Fruit fly (Drosophila melanogaster) whole organism, prepupa: ENCODE measurements around the gene CG15330.
A peak's percentile ranks its signal among the peaks of the same experiment; 100 is the strongest.

Experiments
- CG10631 ChIP-seq: fragments of 200-800 bp; sonication (Bioruptor generic); optimal IDR thresholded peaks from 2 replicates; lab custom pipeline; 2016; ENCODE audit warnings: missing biosample characterization, missing genetic modification characterization
- CG10669 ChIP-seq: fragments of 200-800 bp; sonication (Bioruptor generic); optimal IDR thresholded peaks from 3 replicates; lab custom pipeline; 2018; ENCODE audit warnings: missing biosample characterization, mild to moderate bottlenecking, missing genetic modification characterization, moderate library complexity
- CG11294 ChIP-seq: fragments of 200-800 bp; sonication (Bioruptor generic); IDR thresholded peaks from 2 replicates; pipeline ENCODE4 v1.3.6; 2022; ENCODE audit warnings: missing biosample characterization, missing genetic modification characterization
- CG11762 ChIP-seq: fragments of 200-800 bp; sonication (Bioruptor generic); optimal IDR thresholded peaks from 3 replicates; lab custom pipeline; 2016; ENCODE audit warnings: missing biosample characterization, missing genetic modification characterization; ENCODE audit not compliant: insufficient read depth
- CG11902 ChIP-seq: fragments of 200-800 bp; sonication (Bioruptor generic); optimal IDR thresholded peaks from 3 replicates; lab custom pipeline; 2016; ENCODE audit warnings: missing biosample characterization, missing genetic modification characterization
- CG1621 ChIP-seq: fragments of 200-800 bp; sonication (Bioruptor generic); optimal IDR thresholded peaks from 3 replicates; lab custom pipeline; 2018; ENCODE audit warnings: missing biosample characterization, mild to moderate bottlenecking, missing genetic modification characterization
- CG16779 ChIP-seq: fragments of 200-800 bp; sonication (Bioruptor generic); optimal IDR thresholded peaks from 3 replicates; lab custom pipeline; 2017; ENCODE audit warnings: missing biosample characterization, mild to moderate bottlenecking, missing genetic modification characterization
- CG31627 ChIP-seq: fragments of 200-800 bp; sonication (Bioruptor generic); optimal IDR thresholded peaks from 3 replicates; lab custom pipeline; 2016; ENCODE audit warnings: missing biosample characterization, missing genetic modification characterization
- CG34406 ChIP-seq: fragments of 200-800 bp; sonication (Bioruptor generic); optimal IDR thresholded peaks from 3 replicates; lab custom pipeline; 2016; ENCODE audit warnings: missing biosample characterization, missing genetic modification characterization
- CG3919 ChIP-seq: fragments of 200-800 bp; sonication (Bioruptor generic); optimal IDR thresholded peaks from 3 replicates; lab custom pipeline; 2016; ENCODE audit warnings: missing biosample characterization, missing genetic modification characterization
- CG4318 ChIP-seq: fragments of 200-800 bp; sonication (Bioruptor generic); optimal IDR thresholded peaks from 3 replicates; lab custom pipeline; 2017; ENCODE audit warnings: missing biosample characterization, mild to moderate bottlenecking, missing genetic modification characterization
- CG6163 ChIP-seq: fragments of 200-800 bp; sonication (Bioruptor generic); IDR thresholded peaks from 3 replicates; pipeline ENCODE4 v1.3.6; 2022; ENCODE audit warnings: missing biosample characterization, missing genetic modification characterization
- CG6792 ChIP-seq: fragments of 200-800 bp; sonication (Bioruptor generic); optimal IDR thresholded peaks from 3 replicates; lab custom pipeline; 2016; ENCODE audit warnings: missing biosample characterization, missing genetic modification characterization
- CG6808 ChIP-seq: fragments of 200-800 bp; sonication (Bioruptor generic); optimal IDR thresholded peaks from 3 replicates; lab custom pipeline; 2017; ENCODE audit warnings: missing biosample characterization, missing genetic modification characterization, mild to moderate bottlenecking, moderate library complexity, missing genetic modification reagents
- CG9139 ChIP-seq: fragments of 200-800 bp; sonication (Bioruptor generic); optimal IDR thresholded peaks from 3 replicates; lab custom pipeline; 2017; ENCODE audit warnings: missing biosample characterization, mild to moderate bottlenecking, missing genetic modification characterization
- Eip75B ChIP-seq: fragments of 200-800 bp; sonication (Bioruptor generic); optimal IDR thresholded peaks from 3 replicates; lab custom pipeline; 2016; ENCODE audit warnings: missing biosample characterization, missing genetic modification characterization
- Eip78C ChIP-seq: fragments of 200-800 bp; sonication (Bioruptor generic); peaks from one replicate; lab custom pipeline; 2016; ENCODE audit warnings: missing biosample characterization, missing genetic modification characterization
- Eip93F ChIP-seq: fragments of 200-800 bp; sonication (Bioruptor generic); optimal IDR thresholded peaks from 2 replicates; lab custom pipeline; 2016; ENCODE audit warnings: missing biosample characterization, mild to moderate bottlenecking, missing genetic modification characterization
- Ets21C ChIP-seq: fragments of 200-800 bp; sonication (Bioruptor generic); optimal IDR thresholded peaks from 3 replicates; lab custom pipeline; 2016; ENCODE audit warnings: missing biosample characterization, missing genetic modification characterization
- Ets96B ChIP-seq: fragments of 200-800 bp; optimal IDR thresholded peaks from 2 replicates; lab custom pipeline; 2019; ENCODE audit warnings: missing biosample characterization, mild to moderate bottlenecking, missing genetic modification characterization, moderate library complexity
- Gug ChIP-seq: fragments of 200-800 bp; sonication (Bioruptor generic); IDR thresholded peaks from 2 replicates; pipeline ENCODE4 v1.3.6; 2022; ENCODE audit warnings: missing biosample characterization, missing genetic modification characterization
- Hr39 ChIP-seq: fragments of 200-800 bp; sonication (Bioruptor generic); optimal IDR thresholded peaks from 2 replicates; lab custom pipeline; 2016; ENCODE audit warnings: missing biosample characterization, missing genetic modification characterization
- Met ChIP-seq: fragments of 200-800 bp; sonication (Bioruptor generic); optimal IDR thresholded peaks from 3 replicates; lab custom pipeline; 2016; ENCODE audit warnings: missing biosample characterization, missing genetic modification characterization
- OdsH ChIP-seq: fragments of 200-800 bp; sonication (Bioruptor generic); optimal IDR thresholded peaks from 3 replicates; lab custom pipeline; 2016; ENCODE audit warnings: missing biosample characterization, missing genetic modification characterization
- Smox ChIP-seq: fragments of 200-800 bp; sonication (Bioruptor generic); optimal IDR thresholded peaks from 3 replicates; lab custom pipeline; 2016; ENCODE audit warnings: missing biosample characterization, missing genetic modification characterization
- Sox14 ChIP-seq: fragments of 200-800 bp; sonication (Bioruptor generic); optimal IDR thresholded peaks from 3 replicates; lab custom pipeline; 2016; ENCODE audit warnings: missing biosample characterization, missing genetic modification characterization
- achi ChIP-seq: fragments of 200-800 bp; sonication (Bioruptor generic); optimal IDR thresholded peaks from 3 replicates; lab custom pipeline; 2016; ENCODE audit warnings: missing biosample characterization, missing genetic modification characterization
- acj6 ChIP-seq: fragments of 200-800 bp; sonication (Bioruptor generic); optimal IDR thresholded peaks from 3 replicates; lab custom pipeline; 2016; ENCODE audit warnings: missing biosample characterization, missing genetic modification characterization
- dac ChIP-seq: fragments of 200-800 bp; sonication (Bioruptor generic); optimal IDR thresholded peaks from 2 replicates; lab custom pipeline; 2017; ENCODE audit warnings: missing biosample characterization, mild to moderate bottlenecking, missing genetic modification characterization
- dsx ChIP-seq: fragments of 200-800 bp; optimal IDR thresholded peaks from 3 replicates; lab custom pipeline; 2019; ENCODE audit warnings: missing biosample characterization, mild to moderate bottlenecking, missing genetic modification characterization, moderate library complexity; ENCODE audit not compliant: poor library complexity, severe bottlenecking
- eg ChIP-seq: fragments of 200-800 bp; sonication (Bioruptor generic); IDR thresholded peaks from 3 replicates; pipeline ENCODE4 v1.3.6; 2022; ENCODE audit warnings: missing biosample characterization, missing genetic modification characterization
- esn ChIP-seq: fragments of 200-800 bp; sonication (Bioruptor generic); optimal IDR thresholded peaks from 2 replicates; lab custom pipeline; 2016; ENCODE audit warnings: missing biosample characterization, mild to moderate bottlenecking, missing genetic modification characterization, moderate library complexity
- fd85E ChIP-seq: fragments of 200-800 bp; sonication (Bioruptor generic); optimal IDR thresholded peaks from 3 replicates; lab custom pipeline; 2016; ENCODE audit warnings: missing biosample characterization, missing genetic modification characterization
- fkh ChIP-seq: fragments of 200-800 bp; sonication (Bioruptor generic); optimal IDR thresholded peaks from 3 replicates; lab custom pipeline; 2017; ENCODE audit warnings: missing biosample characterization, mild to moderate bottlenecking, missing genetic modification characterization, moderate library complexity
- pdm3 ChIP-seq: fragments of 200-800 bp; sonication (Bioruptor generic); optimal IDR thresholded peaks from 3 replicates; lab custom pipeline; 2016; ENCODE audit warnings: missing biosample characterization, missing genetic modification characterization
- salr ChIP-seq, 2 experiments: fragments of 200-800 bp; sonication (Bioruptor generic); optimal IDR thresholded peaks; 3 replicates each; lab custom pipeline; 2016 to 2018; ENCODE audit warnings: missing biosample characterization in 2 of 2, missing genetic modification characterization in 2 of 2, mild to moderate bottlenecking in 1 of 2
- ss ChIP-seq, 2 experiments: fragments of 200-800 bp; sonication (Bioruptor generic); optimal IDR thresholded peaks; 2 replicates in 1 of 2; 3 replicates in 1 of 2; lab custom pipeline; 2017 to 2018; ENCODE audit warnings: mild to moderate bottlenecking in 2 of 2, missing biosample characterization in 2 of 2, missing genetic modification characterization in 2 of 2, moderate library complexity in 1 of 2
- svp ChIP-seq: fragments of 200-800 bp; sonication (Bioruptor generic); peaks from one replicate; lab custom pipeline; 2016; ENCODE audit warnings: missing biosample characterization, missing genetic modification characterization
- topi ChIP-seq: fragments of 200-800 bp; sonication (Bioruptor generic); optimal IDR thresholded peaks from 3 replicates; lab custom pipeline; 2016; ENCODE audit warnings: missing biosample characterization, missing genetic modification characterization
- vri ChIP-seq: fragments of 200-800 bp; sonication (Bioruptor generic); optimal IDR thresholded peaks from 3 replicates; lab custom pipeline; 2016; ENCODE audit warnings: missing biosample characterization, mild to moderate bottlenecking, missing genetic modification characterization

CG15330 gene

dm6 chrX:7920081-7920688 lies 35.7 kb upstream of the CG15330 start, which contains the start of the genes hdm and Ykt6 (continued):
- TF ChIP-seq CG3919 (no peak), salr (GFP tag; optimal IDR thresholded peaks at IDR 0.05; lab: Kevin White, UChicago) (no peak), Eip75B (GFP tag; lab: Kevin White, UChicago) (no peak), fd85E (GFP tag; lab: Kevin White, UChicago) (no peak), pdm3 (GFP tag; lab: Kevin White, UChicago) (no peak), Eip78C (peak; percentile 82), ss (GFP tag; optimal IDR thresholded peaks at IDR 0.05; lab: Kevin White, UChicago) (no peak), esn (peak; percentile 80), CG11762 (GFP tag; lab: Kevin White, UChicago) (peak; percentile 35), Ets96B (peak; percentile 62), topi (GFP tag; lab: Kevin White, UChicago) (peak; percentile 78), CG1621 (tag; lab: Kevin White, UChicago) (peak; percentile 57), Eip93F (GFP tag; lab: Kevin White, UChicago) (no peak), CG10631 (GFP tag; lab: Kevin White, UChicago) (peak; percentile 81), CG4318 (GFP tag; lab: Kevin White, UChicago) (no peak), eg (GFP tag; lab: Robert Waterston, UW) (no peak; the same call in 2 of the 3 replicates), CG6792 (peak; percentile 63), CG6163 (no peak; the same call in 1 of the 3 replicates), achi (GFP tag; lab: Kevin White, UChicago) (peak; percentile 74), CG9139 (GFP tag; lab: Kevin White, UChicago) (no peak), fkh (peak; percentile 77), Met (GFP tag; lab: Kevin White, UChicago) (no peak), dac (GFP tag; lab: Kevin White, UChicago) (no peak), Hr39 (no peak), CG11294 (peak; percentile 45; the same call in 1 of the 2 replicates), svp (GFP tag; lab: Kevin White, UChicago) (peak; percentile 85), CG34406 (GFP tag; lab: Kevin White, UChicago) (no peak), acj6 (GFP tag; lab: Kevin White, UChicago) (peak; percentile 71), CG31627 (peak; percentile 79), CG6808 (GFP tag; lab: Kevin White, UChicago) (no peak), Ets21C (peak; percentile 65), Smox (GFP tag; lab: Kevin White, UChicago) (no peak), OdsH (GFP tag; lab: Kevin White, UChicago) (no peak), CG11902 (peak; percentile 27), vri (GFP tag; lab: Kevin White, UChicago) (no peak)
- TF ChIP-seq, all 60 proteins: peak for 30

- TF ChIP-seq Gug (no peak), CG10669 (GFP tag; lab: Kevin White, UChicago) (no peak), CG16779 (tag; lab: Kevin White, UChicago) (no peak), vri (GFP tag; lab: Kevin White, UChicago) (no peak), Sox14 (GFP tag; lab: Kevin White, UChicago) (peak; percentile 30), dsx (GFP tag; lab: Kevin White, UChicago) (peak; percentile 10), CG3919 (no peak)
Observed at dm6 chrX:7923063-7923462, 32.8 kb upstream of the CG15330 start.
